Worm (Caenorhabditis elegans) whole organism, L4/young adult: ENCODE data around the gene glb-11.

Experiments
- W03F9.2 ChIP-seq: fragments of 150-350 bp; optimal IDR thresholded peaks from 2 replicates; lab custom pipeline; 2014; ENCODE audit warnings: missing biosample characterization, missing genetic modification characterization
- dao-5 ChIP-seq: sonication (generic microtip); optimal IDR thresholded peaks from 2 replicates; lab custom pipeline; 2016; ENCODE audit warnings: missing genotype, missing genetic modification characterization, moderate library complexity, missing compliant biosample characterization

DNA sequence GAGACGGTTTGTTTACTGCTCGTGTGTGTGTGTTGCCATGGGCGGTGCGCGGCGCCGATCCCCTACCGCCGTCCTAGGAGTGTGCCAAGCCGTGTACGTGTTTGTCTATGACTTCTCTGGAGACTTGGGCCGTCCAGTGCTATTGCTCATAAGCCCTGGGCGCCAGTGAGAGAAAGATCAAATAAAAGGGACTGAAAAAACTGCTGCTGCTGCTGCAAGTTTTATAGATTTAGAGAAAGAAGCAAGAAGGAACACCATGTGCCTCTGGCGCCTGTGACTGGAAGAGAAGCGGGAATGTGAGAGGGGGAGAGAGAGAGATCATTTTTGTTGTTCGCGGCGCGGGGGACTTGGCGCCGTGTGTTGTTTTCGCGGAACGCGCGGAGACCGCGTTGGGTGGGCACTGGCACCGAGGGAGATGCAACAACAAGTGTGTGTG, 7.9 kb downstream of the glb-11 start:
- no peak for TF ChIP-seq W03F9.2
- TF ChIP-seq dao-5 (tag; lab: Kevin White, UChicago): no peak
